Fruit fly (Drosophila melanogaster) whole organism, embryonic: ENCODE results near the gene CG43338.

ENCODE experiments used
- Abd-B ChIP-seq: fragments of 200-800 bp; sonication (Bioruptor generic); optimal IDR thresholded peaks from 2 replicates; lab custom pipeline; 2018; ENCODE audit warnings: missing biosample characterization, mild to moderate bottlenecking, missing genetic modification characterization, moderate library complexity
- Ada2b ChIP-seq: fragments of 200-800 bp; sonication (Bioruptor generic); IDR thresholded peaks from 2 replicates; pipeline ENCODE4 v1.3.6; 2022; ENCODE audit warnings: missing biosample characterization, missing genetic modification characterization
- Blimp-1 ChIP-seq: fragments of 200-800 bp; sonication (Bioruptor generic); optimal IDR thresholded peaks from 3 replicates; lab custom pipeline; 2018; ENCODE audit warnings: missing biosample characterization, missing genetic modification characterization, mild to moderate bottlenecking, moderate library complexity, missing genetic modification reagents
- Bteb2 ChIP-seq: fragments of 200-800 bp; sonication (Bioruptor generic); optimal IDR thresholded peaks from 2 replicates; lab custom pipeline; 2016; ENCODE audit warnings: missing biosample characterization, missing genetic modification characterization
- CG10366 ChIP-seq: fragments of 200-800 bp; sonication (Bioruptor generic); IDR thresholded peaks from 2 replicates; pipeline ENCODE4 v1.3.6; 2022; ENCODE audit warnings: missing biosample characterization, missing genetic modification characterization
- CG10543 ChIP-seq: fragments of 200-800 bp; sonication (Bioruptor generic); optimal IDR thresholded peaks from 3 replicates; lab custom pipeline; 2017; ENCODE audit warnings: missing biosample characterization, mild to moderate bottlenecking, missing genetic modification characterization, moderate library complexity
- CG11085 ChIP-seq: fragments of 200-800 bp; sonication (Bioruptor generic); IDR thresholded peaks from 2 replicates; pipeline ENCODE4 v1.3.6; 2022; ENCODE audit warnings: missing biosample characterization, missing genetic modification characterization
- CG11456 ChIP-seq: fragments of 200-800 bp; sonication (Bioruptor generic); IDR thresholded peaks from 3 replicates; pipeline ENCODE4 v1.3.6; 2022; ENCODE audit warnings: missing biosample characterization, missing genetic modification characterization
- CG1529 ChIP-seq: fragments of 200-800 bp; sonication (Bioruptor generic); optimal IDR thresholded peaks from 3 replicates; lab custom pipeline; 2018; ENCODE audit warnings: missing biosample characterization, missing genetic modification characterization
- CG17359 ChIP-seq: fragments of 200-800 bp; sonication (Bioruptor generic); optimal IDR thresholded peaks from 3 replicates; lab custom pipeline; 2018; ENCODE audit warnings: missing biosample characterization, mild to moderate bottlenecking, missing genetic modification characterization, moderate library complexity
- CG17829 ChIP-seq: fragments of 200-800 bp; optimal IDR thresholded peaks from 2 replicates; lab custom pipeline; 2019; ENCODE audit warnings: missing biosample characterization, mild to moderate bottlenecking, missing genetic modification characterization, moderate library complexity
- CG31441 ChIP-seq: fragments of 200-800 bp; sonication (Bioruptor generic); IDR thresholded peaks from 2 replicates; pipeline ENCODE4 v1.3.6; 2022; ENCODE audit warnings: missing biosample characterization, missing genetic modification characterization
- CG33213 ChIP-seq: fragments of 200-800 bp; sonication (Bioruptor generic); optimal IDR thresholded peaks from 3 replicates; lab custom pipeline; 2016; ENCODE audit warnings: missing biosample characterization, missing genetic modification characterization
- CG34224 ChIP-seq: fragments of 200-800 bp; sonication (Bioruptor generic); IDR thresholded peaks from 3 replicates; pipeline ENCODE4 v1.3.6; 2022; ENCODE audit warnings: missing biosample characterization, missing genetic modification characterization; ENCODE audit not compliant: partially characterized antibody
- CG3995 ChIP-seq: fragments of 200-800 bp; sonication (Bioruptor generic); optimal IDR thresholded peaks from 3 replicates; lab custom pipeline; 2016; ENCODE audit warnings: missing biosample characterization, missing genetic modification characterization
- CG6854 ChIP-seq: fragments of 200-800 bp; sonication (Bioruptor generic); optimal IDR thresholded peaks from 3 replicates; lab custom pipeline; 2017; ENCODE audit warnings: missing biosample characterization, mild to moderate bottlenecking, missing genetic modification characterization
- CG7556 ChIP-seq: fragments of 200-800 bp; sonication (Bioruptor generic); optimal IDR thresholded peaks from 2 replicates; lab custom pipeline; 2017; ENCODE audit warnings: missing biosample characterization, mild to moderate bottlenecking, missing genetic modification characterization
- CG9876 ChIP-seq: fragments of 200-800 bp; sonication (Bioruptor generic); optimal IDR thresholded peaks from 2 replicates; lab custom pipeline; 2016; ENCODE audit warnings: missing biosample characterization, missing genetic modification characterization
- Fer3 ChIP-seq: fragments of 200-800 bp; sonication (Bioruptor generic); optimal IDR thresholded peaks from 2 replicates; lab custom pipeline; 2018; ENCODE audit warnings: missing biosample characterization, mild to moderate bottlenecking, missing genetic modification characterization, moderate library complexity
- H2.0 ChIP-seq: fragments of 200-800 bp; sonication (Bioruptor generic); IDR thresholded peaks from 2 replicates; pipeline ENCODE4 v1.3.6; 2022; ENCODE audit warnings: missing biosample characterization, missing genetic modification characterization
- HmgD ChIP-seq: fragments of 200-800 bp; sonication (Bioruptor generic); optimal IDR thresholded peaks from 3 replicates; lab custom pipeline; 2016; ENCODE audit warnings: missing biosample characterization, missing genetic modification characterization
- Hmr ChIP-seq: fragments of 200-800 bp; sonication (Bioruptor generic); optimal IDR thresholded peaks from 3 replicates; lab custom pipeline; 2017; ENCODE audit warnings: mild to moderate bottlenecking, missing biosample characterization, missing genetic modification reagents, missing genetic modification characterization
- NC2β ChIP-seq: fragments of 200-800 bp; sonication (Bioruptor generic); optimal IDR thresholded peaks from 2 replicates; lab custom pipeline; 2016; ENCODE audit warnings: missing biosample characterization, missing genetic modification characterization
- Sox100B ChIP-seq: fragments of 200-800 bp; sonication (Bioruptor generic); optimal IDR thresholded peaks from 3 replicates; lab custom pipeline; 2018; ENCODE audit warnings: missing biosample characterization, mild to moderate bottlenecking, missing genetic modification characterization
- Sry-β ChIP-seq: fragments of 200-800 bp; sonication (Bioruptor generic); optimal IDR thresholded peaks from 2 replicates; lab custom pipeline; 2018; ENCODE audit warnings: missing biosample characterization, mild to moderate bottlenecking, missing genetic modification characterization, moderate library complexity
- Xrp1 ChIP-seq: fragments of 200-800 bp; sonication (Bioruptor generic); IDR thresholded peaks from 2 replicates; pipeline ENCODE4 v1.3.6; 2022; ENCODE audit warnings: missing biosample characterization, missing genetic modification characterization
- ac ChIP-seq: fragments of 200-800 bp; sonication (Bioruptor generic); optimal IDR thresholded peaks from 3 replicates; lab custom pipeline; 2017; ENCODE audit warnings: missing biosample characterization, mild to moderate bottlenecking, missing genetic modification characterization
- bcd ChIP-seq: fragments of 200-800 bp; sonication (Bioruptor generic); optimal IDR thresholded peaks from 2 replicates; lab custom pipeline; 2017; ENCODE audit warnings: missing biosample characterization, mild to moderate bottlenecking, missing genetic modification characterization
- corto ChIP-seq: fragments of 200-800 bp; sonication (Bioruptor generic); optimal IDR thresholded peaks from 2 replicates; lab custom pipeline; 2016; ENCODE audit warnings: missing biosample characterization, mild to moderate bottlenecking, missing genetic modification characterization, moderate library complexity
- da ChIP-seq: fragments of 200-800 bp; sonication (Bioruptor generic); optimal IDR thresholded peaks from 2 replicates; lab custom pipeline; 2016; ENCODE audit warnings: missing biosample characterization, missing genetic modification characterization
- dm ChIP-seq: fragments of 200-800 bp; sonication (Bioruptor generic); optimal IDR thresholded peaks from 3 replicates; lab custom pipeline; 2016; ENCODE audit warnings: missing biosample characterization, missing genetic modification characterization
- gsb-n ChIP-seq: fragments of 200-800 bp; sonication (Bioruptor generic); optimal IDR thresholded peaks from 3 replicates; lab custom pipeline; 2018; ENCODE audit warnings: missing biosample characterization, mild to moderate bottlenecking, missing genetic modification characterization
- gt ChIP-seq: fragments of 200-800 bp; sonication (Bioruptor generic); IDR thresholded peaks from 2 replicates; pipeline ENCODE4 v1.3.6; 2022; ENCODE audit warnings: missing biosample characterization, missing genetic modification characterization
- inv ChIP-seq: fragments of 200-800 bp; sonication (Bioruptor generic); IDR thresholded peaks from 2 replicates; pipeline ENCODE4 v1.3.6; 2022; ENCODE audit warnings: missing biosample characterization, missing genetic modification characterization; ENCODE audit not compliant: partially characterized antibody
- jing ChIP-seq: fragments of 200-800 bp; sonication (Bioruptor generic); optimal IDR thresholded peaks from 2 replicates; lab custom pipeline; 2018; ENCODE audit warnings: missing biosample characterization, mild to moderate bottlenecking, missing genetic modification characterization
- kay ChIP-seq: fragments of 200-800 bp; sonication (Bioruptor generic); optimal IDR thresholded peaks from 2 replicates; lab custom pipeline; 2016; ENCODE audit warnings: missing biosample characterization, missing genetic modification characterization
- lab ChIP-seq: fragments of 200-800 bp; sonication (Bioruptor generic); optimal IDR thresholded peaks from 3 replicates; lab custom pipeline; 2017; ENCODE audit warnings: missing biosample characterization, missing genetic modification characterization, mild to moderate bottlenecking, moderate library complexity, missing genetic modification reagents
- lilli ChIP-seq: fragments of 200-800 bp; sonication (Bioruptor generic); optimal IDR thresholded peaks from 3 replicates; lab custom pipeline; 2016; ENCODE audit warnings: missing biosample characterization, missing genetic modification characterization
- luna ChIP-seq: fragments of 200-800 bp; sonication (Bioruptor generic); optimal IDR thresholded peaks from 2 replicates; lab custom pipeline; 2016; ENCODE audit warnings: missing biosample characterization, missing genetic modification characterization
- nom ChIP-seq: fragments of 200-800 bp; sonication (Bioruptor generic); optimal IDR thresholded peaks from 2 replicates; lab custom pipeline; 2017; ENCODE audit warnings: missing biosample characterization, missing genetic modification characterization, mild to moderate bottlenecking, moderate library complexity, missing genetic modification reagents
- otp ChIP-seq: fragments of 200-800 bp; sonication (Bioruptor generic); IDR thresholded peaks from 3 replicates; pipeline ENCODE4, ENCODE4 v1.3.6; 2022; ENCODE audit warnings: missing biosample characterization, missing genetic modification characterization
- pita ChIP-seq: fragments of 200-800 bp; sonication (Bioruptor generic); optimal IDR thresholded peaks from 2 replicates; lab custom pipeline; 2017; ENCODE audit warnings: missing biosample characterization, mild to moderate bottlenecking, missing genetic modification characterization
- prd ChIP-seq, 3 experiments: fragments of >200 bp in 2 of 3; fragments of 200-800 bp in 1 of 3; sonication (Bioruptor generic) in 1 of 3; optimal IDR thresholded peaks in 2 of 3; IDR thresholded peaks in 1 of 3; 2 replicates in 2 of 3; 3 replicates in 1 of 3; pipeline versions ENCODE4 v1.3.6 to Lab custom; 2017 to 2022; ENCODE audit warnings: missing biosample characterization in 1 of 3, missing genetic modification characterization in 1 of 3
- ranshi ChIP-seq: fragments of 200-800 bp; sonication (Bioruptor generic); IDR thresholded peaks from 2 replicates; pipeline ENCODE4 v1.3.6; 2022; ENCODE audit warnings: missing biosample characterization, missing genetic modification characterization
- shn ChIP-seq: fragments of 200-800 bp; sonication (Bioruptor generic); optimal IDR thresholded peaks from 3 replicates; lab custom pipeline; 2016; ENCODE audit warnings: missing biosample characterization, missing genetic modification characterization
- tgo ChIP-seq: fragments of 200-800 bp; sonication (Bioruptor generic); IDR thresholded peaks from 3 replicates; pipeline ENCODE4 v1.3.6; 2022; ENCODE audit warnings: missing biosample characterization, missing genetic modification characterization
- toy ChIP-seq: fragments of 200-800 bp; sonication (Bioruptor generic); IDR thresholded peaks from 2 replicates; pipeline ENCODE4 v1.3.6; 2022; ENCODE audit warnings: missing biosample characterization, missing genetic modification characterization
- zf30C ChIP-seq: fragments of 200-800 bp; sonication (Bioruptor generic); optimal IDR thresholded peaks from 3 replicates; lab custom pipeline; 2018; ENCODE audit warnings: missing biosample characterization, mild to moderate bottlenecking, missing genetic modification characterization

CG43338 gene

DNA sequence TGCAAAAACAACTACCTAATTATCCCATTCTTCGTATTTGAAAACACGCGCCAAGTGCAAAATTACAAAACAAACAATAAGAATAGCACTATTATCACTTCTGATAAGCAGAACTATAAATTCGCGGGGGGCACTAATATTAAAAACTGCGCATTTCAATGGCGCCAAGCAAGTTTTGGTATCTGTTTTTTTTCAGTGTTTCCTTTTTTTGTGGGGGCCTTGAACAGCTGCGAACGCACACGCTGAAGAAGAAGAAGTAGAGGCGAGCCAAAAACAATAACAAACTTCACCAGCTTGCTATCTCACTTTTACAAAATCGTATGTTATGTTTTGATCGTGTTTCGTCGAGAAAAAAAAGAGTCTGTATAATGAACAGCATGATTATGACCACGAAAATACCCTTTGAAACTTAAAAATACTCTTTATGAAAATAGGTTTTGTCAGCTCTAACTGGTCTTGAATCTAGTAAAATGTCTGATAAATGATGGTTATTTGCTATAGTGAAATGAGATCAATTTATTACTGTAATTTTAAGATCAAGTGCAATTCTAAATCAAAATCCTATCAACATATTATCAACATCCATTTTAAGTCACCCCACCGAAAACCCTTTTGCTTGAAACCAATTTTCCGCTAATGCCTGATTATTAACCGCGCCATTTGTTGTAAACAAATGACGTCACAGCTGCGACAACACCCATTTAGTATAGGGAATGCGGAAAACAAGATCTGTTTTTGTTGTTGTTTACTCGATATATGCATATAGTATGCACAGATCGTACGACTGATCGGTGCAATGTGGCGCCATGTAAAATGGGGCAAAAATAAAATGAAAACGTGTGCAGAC lies 23.1 kb upstream of the CG43338 start (continued):
- peak; percentile 30 for TF ChIP-seq CG17829 (tag; lab: Kevin White, UChicago)
- TF ChIP-seq CG33213 (GFP tag; lab: Kevin White, UChicago): peak; percentile 44
- no peak for TF ChIP-seq HmgD (GFP tag; lab: Kevin White, UChicago)
- peak; percentile 5 for TF ChIP-seq jing (GFP tag; lab: Kevin White, UChicago)
- peak; percentile 49 for TF ChIP-seq NC2β
- peak; percentile 81 for TF ChIP-seq CG11456 (GFP tag; lab: Robert Waterston, UW)
- peak; percentile 70 for TF ChIP-seq CG7556 (GFP tag; lab: Kevin White, UChicago)
- TF ChIP-seq prd (optimal IDR thresholded peaks at IDR 0.05; lab: Kevin White, UChicago): no peak
- peak; percentile 66 for TF ChIP-seq prd (GFP tag; IDR thresholded peaks at IDR 0.05; lab: Robert Waterston, UW)
- TF ChIP-seq kay: no peak
- TF ChIP-seq CG9876 (GFP tag; lab: Kevin White, UChicago): peak; percentile 48
- TF ChIP-seq Sox100B (GFP tag; lab: Kevin White, UChicago): peak; percentile 28
- no peak for TF ChIP-seq CG1529 (GFP tag; lab: Kevin White, UChicago)
- peak; percentile 58 for TF ChIP-seq Bteb2 (GFP tag; lab: Kevin White, UChicago)
- 0 out of 2 replicates have a peak, but pooled peaks have one; percentile 5 for TF ChIP-seq toy (GFP tag; lab: Robert Waterston, UW)
- no peak for TF ChIP-seq pita
- peak; percentile 79 for TF ChIP-seq CG10543 (GFP tag; lab: Kevin White, UChicago)
- TF ChIP-seq H2.0 (GFP tag; lab: Robert Waterston, UW): peak; percentile 57
- no peak for TF ChIP-seq gsb-n (tag; lab: Kevin White, UChicago)
- TF ChIP-seq Abd-B (GFP tag; lab: Kevin White, UChicago): no peak
- peak; percentile 81 for TF ChIP-seq lab
- peak; percentile 2 for TF ChIP-seq CG6854
- TF ChIP-seq bcd: peak; percentile 39
- peak; percentile 94 for TF ChIP-seq zf30C
- TF ChIP-seq Hmr (GFP tag; lab: Kevin White, UChicago): peak; percentile 63
- TF ChIP-seq Fer3 (tag; lab: Kevin White, UChicago): peak; percentile 16
- peak; percentile 71 for TF ChIP-seq shn (GFP tag; lab: Kevin White, UChicago)
- TF ChIP-seq corto (GFP tag; lab: Kevin White, UChicago): no peak
- TF ChIP-seq ac (GFP tag; lab: Kevin White, UChicago): no peak
- TF ChIP-seq ranshi (GFP tag; lab: Robert Waterston, UW): peak; percentile 73
- no peak for TF ChIP-seq da
- TF ChIP-seq lilli (GFP tag; lab: Kevin White, UChicago): peak; percentile 79
- TF ChIP-seq CG11085: 0 out of 2 replicates have a peak, but pooled peaks have one; percentile 38
- peak; percentile 62; the same call in 1 of the 2 replicates for TF ChIP-seq CG31441 (GFP tag; lab: Robert Waterston, UW)
- peak; percentile 80 for TF ChIP-seq Xrp1 (GFP tag; lab: Robert Waterston, UW)
- TF ChIP-seq otp (GFP tag; lab: Robert Waterston, UW): no peak; the same call in 2 of the 3 replicates
- peak; percentile 68 for TF ChIP-seq CG10366 (GFP tag; lab: Robert Waterston, UW)
- peak; percentile 63 for TF ChIP-seq CG17359
- TF ChIP-seq CG3995 (GFP tag; lab: Kevin White, UChicago): no peak
- TF ChIP-seq CG34224: no peak; the same call in 2 of the 3 replicates
- no peak for TF ChIP-seq inv
- TF ChIP-seq gt (GFP tag; lab: Robert Waterston, UW): 0 out of 2 replicates have a peak, but pooled peaks have one; percentile 21
- TF ChIP-seq nom (GFP tag; lab: Kevin White, UChicago): peak; percentile 49
- peak; percentile 67 for TF ChIP-seq tgo (GFP tag; lab: Robert Waterston, UW)
- peak; percentile 0 for TF ChIP-seq luna (GFP tag; lab: Kevin White, UChicago)
- TF ChIP-seq Sry-β: no peak
- TF ChIP-seq Ada2b (GFP tag; lab: Robert Waterston, UW): peak; percentile 67; the same call in 1 of the 2 replicates
- TF ChIP-seq dm (GFP tag; lab: Kevin White, UChicago): peak; percentile 66
- TF ChIP-seq Blimp-1 (GFP tag; lab: Kevin White, UChicago): peak; percentile 48
